Worm (Caenorhabditis elegans) whole organism, L1 larva: ENCODE results near the gene sinh-1.

Experiments used
- C34B4.2 ChIP-seq: sonication (generic microtip); optimal IDR thresholded peaks from 2 replicates; lab custom pipeline; 2017; ENCODE audit warnings: mild to moderate bottlenecking, missing genetic modification characterization, missing compliant biosample characterization
- ces-1 ChIP-seq: fragments of 150-350 bp; optimal IDR thresholded peaks from 2 replicates; lab custom pipeline; 2014; ENCODE audit warnings: missing biosample characterization, missing genetic modification reagents, missing genetic modification characterization
- dpl-1 ChIP-seq, 3 experiments: fragments of 150-350 bp in 2 of 3; sonication (generic microtip) in 1 of 3; optimal IDR thresholded peaks; 2 replicates each; lab custom pipeline; 2014 to 2017; ENCODE audit warnings: missing biosample characterization in 3 of 3, missing genetic modification characterization in 3 of 3, missing genetic modification reagents in 3 of 3
- fos-1 ChIP-seq: fragments of 150-350 bp; optimal IDR thresholded peaks from 2 replicates; lab custom pipeline; 2014; ENCODE audit warnings: missing biosample characterization, missing genetic modification characterization
- lin-13 ChIP-seq: fragments of 150-350 bp; optimal IDR thresholded peaks from 2 replicates; lab custom pipeline; 2014; ENCODE audit warnings: missing biosample characterization, missing genetic modification reagents, missing genetic modification characterization
- lin-15B ChIP-seq: fragments of 150-350 bp; sonication (generic microtip); optimal IDR thresholded peaks from 3 replicates; lab custom pipeline; 2014; ENCODE audit warnings: missing biosample characterization, missing genetic modification characterization
- nhr-20 ChIP-seq: sonication (generic microtip); optimal IDR thresholded peaks from 2 replicates; lab custom pipeline; 2016; ENCODE audit warnings: mild to moderate bottlenecking, missing genetic modification characterization, missing compliant biosample characterization
- rnt-1 ChIP-seq: sonication (generic microtip); optimal IDR thresholded peaks from 2 replicates; lab custom pipeline; 2016; ENCODE audit warnings: mild to moderate bottlenecking, missing genetic modification characterization, moderate library complexity, missing compliant biosample characterization
- ztf-4 ChIP-seq: fragments of 150-350 bp; optimal IDR thresholded peaks from 2 replicates; lab custom pipeline; 2014; ENCODE audit warnings: missing biosample characterization, missing genetic modification characterization

ce11 chrII:12208741-12209140 is 19.4 kb upstream of the sinh-1 start:
- TF ChIP-seq rnt-1 (tag; lab: Kevin White, UChicago), result no peak
- TF ChIP-seq ztf-4, result no peak
- no peak for TF ChIP-seq lin-13 (GFP tag; lab: Kevin White, UChicago)
- TF ChIP-seq C34B4.2, result no peak
- TF ChIP-seq fos-1 (tag; lab: Kevin White, UChicago), result no peak
- TF ChIP-seq ces-1 (GFP tag; lab: Kevin White, UChicago), result no peak
- TF ChIP-seq dpl-1 (GFP tag; optimal IDR thresholded peaks at IDR 0.05; lab: Kevin White, UChicago), result no peak
- TF ChIP-seq lin-15B (tag; lab: Kevin White, UChicago), result no peak
- TF ChIP-seq nhr-20 (tag; lab: Kevin White, UChicago), result no peak
